Fruit fly (Drosophila melanogaster): ENCODE results near the gene PolE2.

PolE2 gene

DNA sequence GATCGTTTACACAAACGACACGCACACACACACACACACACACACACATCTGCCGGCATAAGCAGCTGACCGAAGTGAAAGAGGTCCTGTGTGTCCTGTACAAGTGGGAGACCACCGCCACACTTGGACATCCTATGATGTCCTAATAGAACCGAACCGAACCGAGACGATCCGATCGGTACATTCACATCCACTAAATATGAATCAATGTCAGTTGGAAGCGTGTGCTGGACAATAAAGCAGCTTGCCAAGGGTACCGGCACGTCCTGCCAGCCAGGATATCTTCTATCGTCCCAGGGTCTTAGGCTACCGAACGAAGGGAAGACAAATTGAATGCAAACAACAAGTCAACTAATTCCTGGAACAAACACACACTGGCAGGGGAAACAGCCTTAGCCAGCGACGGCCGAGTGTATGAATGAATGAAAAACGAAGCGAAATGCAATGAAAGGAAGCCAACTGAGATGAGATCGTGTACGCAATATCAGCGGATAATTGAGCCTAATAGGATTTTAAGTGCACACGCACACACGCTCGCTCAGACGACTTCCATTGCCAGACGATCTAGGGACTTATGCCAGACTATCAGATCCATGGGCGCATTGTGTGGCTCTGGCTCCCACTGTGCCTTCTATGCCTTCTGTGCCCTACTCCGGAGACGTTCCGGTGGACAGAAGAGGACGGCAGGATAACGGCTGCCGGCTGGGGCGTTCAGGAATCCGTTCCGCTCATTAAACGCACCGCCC lies 41.0 kb downstream of the PolE2 start:
- TF ChIP-seq D1 (tag; optimal IDR thresholded peaks at IDR 0.05) = no peak
- no peak for TF ChIP-seq gl (tag; optimal IDR thresholded peaks at IDR 0.05)
- TF ChIP-seq CG17806 (tag; optimal IDR thresholded peaks at IDR 0.05) = no peak
- no peak for TF ChIP-seq Ets98B (GFP tag; IDR thresholded peaks at IDR 0.05)
- no peak for TF ChIP-seq CG12605 (GFP tag; IDR thresholded peaks at IDR 0.05)

DNA sequence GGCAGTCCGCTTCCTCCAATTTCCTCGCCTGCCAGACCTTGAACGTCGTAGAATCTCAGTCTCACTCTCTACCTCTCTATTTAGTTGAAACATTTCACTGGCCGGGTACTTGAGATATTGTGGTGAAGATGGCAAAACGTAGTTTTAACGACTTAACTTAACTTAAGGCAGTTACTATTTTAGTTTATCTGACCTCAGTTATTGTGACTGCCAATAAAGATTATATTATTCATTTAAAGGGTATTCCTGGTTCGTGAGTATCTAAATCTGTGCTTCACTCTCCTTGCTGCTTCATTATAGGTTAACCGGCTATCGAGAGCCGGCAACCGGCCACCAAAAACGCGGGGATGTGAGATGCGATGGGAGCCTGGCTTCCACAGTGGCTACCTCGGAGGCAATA lies 42.1 kb downstream of the PolE2 start:
- peak; percentile 63 for TF ChIP-seq CG14655 (GFP tag; optimal IDR thresholded peaks at IDR 0.05)
- no peak for TF ChIP-seq CG4496 (GFP tag; IDR thresholded peaks at IDR 0.05)
- peak; percentile 46 for TF ChIP-seq CG8301 (tag; optimal IDR thresholded peaks at IDR 0.05)

DNA sequence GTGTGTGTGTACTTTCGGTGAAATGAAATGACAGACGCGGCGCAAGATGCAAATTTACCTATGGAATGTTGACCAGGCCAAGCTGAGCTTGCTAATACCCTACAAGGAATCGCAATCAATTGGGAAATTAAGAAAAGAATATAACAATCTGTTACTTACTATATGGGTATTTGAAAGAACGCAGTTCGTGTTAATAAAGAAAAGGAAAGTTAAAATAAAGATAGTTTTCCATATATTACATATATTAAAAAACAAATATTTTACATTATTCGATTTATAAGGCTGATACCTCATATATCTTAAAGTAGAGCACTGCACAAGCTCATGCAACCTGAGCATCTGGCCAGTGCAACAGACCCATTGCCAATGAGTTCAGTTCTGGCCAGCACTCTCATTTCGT lies 45.6 kb downstream of the PolE2 start:
- TF ChIP-seq CG34367 (tag; optimal IDR thresholded peaks at IDR 0.05) (peak; percentile 23), CG13204 (GFP tag; optimal IDR thresholded peaks at IDR 0.05) (no peak), CG8159 (tag; optimal IDR thresholded peaks at IDR 0.05) (peak; percentile 70), Ets98B (GFP tag; IDR thresholded peaks at IDR 0.05) (no peak), CG8301 (tag; optimal IDR thresholded peaks at IDR 0.05) (no peak), CG9948 (tag; optimal IDR thresholded peaks at IDR 0.05) (peak; percentile 51), gl (tag; optimal IDR thresholded peaks at IDR 0.05) (no peak), CG4496 (GFP tag; IDR thresholded peaks at IDR 0.05) (no peak), CG32121 (GFP tag; IDR thresholded peaks at IDR 0.05) (no peak), fd96Ca (GFP tag; IDR thresholded peaks at IDR 0.05) (no peak), CG15710 (tag; optimal IDR thresholded peaks at IDR 0.05) (peak; percentile 69), CG14655 (GFP tag; optimal IDR thresholded peaks at IDR 0.05) (peak; percentile 10), D1 (tag; optimal IDR thresholded peaks at IDR 0.05) (no peak), CG17806 (tag; optimal IDR thresholded peaks at IDR 0.05) (peak; percentile 43), Pif1A (GFP tag; optimal IDR thresholded peaks at IDR 0.05) (peak; percentile 6), CG12605 (GFP tag; IDR thresholded peaks at IDR 0.05) (no peak), CG10348 (GFP tag; IDR thresholded peaks at IDR 0.05) (no peak), EcR (GFP tag; optimal IDR thresholded peaks at IDR 0.05) (no peak), Snoo (tag; optimal IDR thresholded peaks at IDR 0.05) (peak; percentile 48), Pif1B (GFP tag; optimal IDR thresholded peaks at IDR 0.05) (no peak), rn (GFP tag; IDR thresholded peaks at IDR 0.05) (no peak)

DNA sequence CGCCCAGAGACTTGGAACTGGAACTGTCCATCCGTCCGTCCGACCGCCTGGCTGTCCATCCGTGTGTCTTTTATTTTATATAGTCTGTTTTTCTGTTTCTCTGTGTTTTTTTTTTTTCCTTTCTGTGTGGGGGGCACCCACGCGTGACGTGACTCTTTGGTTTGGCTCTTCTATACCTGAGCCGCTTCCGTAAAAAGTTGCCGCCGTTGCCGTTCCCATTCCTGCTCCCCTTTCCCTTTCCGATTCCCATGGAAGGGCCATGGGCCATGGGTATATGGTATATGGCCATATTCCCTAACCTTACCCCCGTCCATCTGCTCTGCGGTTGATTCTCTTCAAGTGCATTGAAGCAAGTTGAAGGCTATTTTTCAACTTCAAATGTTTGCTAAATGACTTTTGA lies 48.3 kb downstream of the PolE2 start:
- TF ChIP-seq CG15710 (tag; optimal IDR thresholded peaks at IDR 0.05) (no peak), CG13204 (GFP tag; optimal IDR thresholded peaks at IDR 0.05) (peak; percentile 31)
